Worm (Caenorhabditis elegans) whole organism, early embryonic: Measurements from ENCODE around the gene rps-11.
A peak's percentile ranks its signal among the peaks of the same experiment; 100 is the strongest.

Source experiments
- B0310.2 ChIP-seq: sonication (generic microtip); optimal IDR thresholded peaks from 2 replicates; lab custom pipeline; 2016; ENCODE audit warnings: mild to moderate bottlenecking, missing genetic modification characterization, missing compliant biosample characterization
- F13C5.2 ChIP-seq: sonication (generic microtip); optimal IDR thresholded peaks from 2 replicates; lab custom pipeline; 2017; ENCODE audit warnings: mild to moderate bottlenecking, missing genetic modification characterization, inconsistent platforms, missing compliant biosample characterization
- aly-1 ChIP-seq: sonication (generic microtip); optimal IDR thresholded peaks from 2 replicates; lab custom pipeline; 2016; ENCODE audit warnings: missing genetic modification characterization, missing compliant biosample characterization
- ama-1 ChIP-seq: fragments of 150-350 bp; optimal IDR thresholded peaks from 2 replicates; lab custom pipeline; 2014
- ceh-13 ChIP-seq: fragments of 200-800 bp; sonication (Bioruptor generic); optimal IDR thresholded peaks from 2 replicates; lab custom pipeline; 2018; ENCODE audit warnings: mild to moderate bottlenecking, missing genetic modification characterization, missing compliant biosample characterization
- ceh-36 ChIP-seq: sonication (generic microtip); optimal IDR thresholded peaks from 2 replicates; lab custom pipeline; 2016; ENCODE audit warnings: missing genetic modification characterization, inconsistent platforms, missing compliant biosample characterization
- ets-7 ChIP-seq: sonication (generic microtip); optimal IDR thresholded peaks from 2 replicates; lab custom pipeline; 2016; ENCODE audit warnings: missing genotype, missing genetic modification characterization, missing compliant biosample characterization
- flt-1 ChIP-seq: fragments of 200-800 bp; sonication (Bioruptor generic); IDR thresholded peaks from 2 replicates; pipeline ENCODE4 v1.3.6; 2022; ENCODE audit warnings: missing genetic modification characterization, missing compliant biosample characterization
- hmbx-1 ChIP-seq: sonication (generic microtip); optimal IDR thresholded peaks from 2 replicates; lab custom pipeline; 2016; ENCODE audit warnings: mild to moderate bottlenecking, missing genetic modification characterization, missing compliant biosample characterization
- hmg-4 ChIP-seq: fragments of 200-800 bp; sonication (Bioruptor generic); optimal IDR thresholded peaks from 2 replicates; lab custom pipeline; 2018; ENCODE audit warnings: mild to moderate bottlenecking, missing genetic modification characterization, missing compliant biosample characterization
- hnd-1 ChIP-seq: sonication (generic microtip); optimal IDR thresholded peaks from 2 replicates; lab custom pipeline; 2016; ENCODE audit warnings: missing genetic modification characterization, missing compliant biosample characterization
- pes-1 ChIP-seq: fragments of 200-800 bp; sonication (Bioruptor generic); IDR thresholded peaks from 2 replicates; pipeline ENCODE4 v1.3.6; 2022; ENCODE audit warnings: missing genetic modification reagents, missing genetic modification characterization, missing compliant biosample characterization
- scrt-1 ChIP-seq: fragments of 200-800 bp; sonication (Bioruptor generic); IDR thresholded peaks from 2 replicates; pipeline ENCODE4 v1.3.6; 2022; ENCODE audit warnings: missing genetic modification characterization, missing compliant biosample characterization
- sea-1 ChIP-seq: fragments of 200-800 bp; sonication (Bioruptor generic); conservative IDR thresholded peaks from 2 replicates; pipeline ENCODE4 v1.3.6; 2022; ENCODE audit warnings: missing genetic modification characterization, missing compliant biosample characterization
- tbx-11 ChIP-seq: fragments of 200-800 bp; sonication (Bioruptor generic); IDR thresholded peaks from 2 replicates; pipeline ENCODE4 v1.3.6; 2022; ENCODE audit warnings: missing genetic modification characterization, missing compliant biosample characterization
- tbx-37 ChIP-seq: fragments of 200-800 bp; sonication (Bioruptor generic); conservative IDR thresholded peaks from 2 replicates; pipeline ENCODE4 v1.3.6; 2022; ENCODE audit warnings: missing genetic modification reagents, missing genetic modification characterization, missing compliant biosample characterization
- tra-4 ChIP-seq: sonication (generic microtip); optimal IDR thresholded peaks from 2 replicates; lab custom pipeline; 2017; ENCODE audit warnings: missing genetic modification characterization, missing compliant biosample characterization

Gene rps-11

ce11 chrIV:11592820-11593219, 9.6 kb upstream of the rps-11 start:
- TF ChIP-seq aly-1 (tag; lab: Kevin White, UChicago) (no peak), tbx-37 (GFP tag; lab: Robert Waterston, UW) (peak; percentile 73; the same call in 1 of the 2 replicates), pes-1 (GFP tag; lab: Robert Waterston, UW) (0 out of 2 replicates have a peak, but pooled peaks have one; percentile 28), sea-1 (no peak), hmbx-1 (tag; lab: Kevin White, UChicago) (no peak)

ce11 chrIV:11593415-11594190, 8.8 kb upstream of the rps-11 start, which contains the start of gene F40F11.3:
Gene F40F11.3, minus strand, starts transcription at chrIV:11594003.
- TF ChIP-seq F13C5.2 (tag; lab: Kevin White, UChicago) (peak; percentile 64), hmg-4 (GFP tag; lab: Kevin White, UChicago) (peak; percentile 38), tbx-11 (GFP tag; lab: Robert Waterston, UW) (0 out of 2 replicates have a peak, but pooled peaks have one; percentile 14), B0310.2 (no peak), ama-1 (lab: Kevin White, UChicago) (no peak)

ce11 chrIV:11594191-11594673, 8.2 kb upstream of the rps-11 start, which contains the start of gene mig-38:
Gene mig-38, plus strand, starts transcription at chrIV:11594244.
- peak; percentile 45 for TF ChIP-seq hmg-4 (GFP tag; lab: Kevin White, UChicago)
- TF ChIP-seq sea-1: peak; percentile 48; the same call in 1 of the 2 replicates
- TF ChIP-seq hmbx-1 (tag; lab: Kevin White, UChicago): no peak
- TF ChIP-seq tbx-37 (GFP tag; lab: Robert Waterston, UW): no peak
- TF ChIP-seq aly-1 (tag; lab: Kevin White, UChicago): no peak
- no peak for TF ChIP-seq tra-4 (tag; lab: Kevin White, UChicago)

- TF ChIP-seq tbx-11 (GFP tag; lab: Robert Waterston, UW): no peak
- no peak for TF ChIP-seq sea-1
- no peak for TF ChIP-seq ceh-13 (GFP tag; lab: Kevin White, UChicago)
- no peak for TF ChIP-seq tbx-37 (GFP tag; lab: Robert Waterston, UW)
- no peak for TF ChIP-seq ama-1 (lab: Kevin White, UChicago)
- no peak for TF ChIP-seq pes-1 (GFP tag; lab: Robert Waterston, UW)
- TF ChIP-seq ets-7 (tag; lab: Kevin White, UChicago): no peak
- no peak for TF ChIP-seq tra-4 (tag; lab: Kevin White, UChicago)
- no peak for TF ChIP-seq hmg-4 (GFP tag; lab: Kevin White, UChicago)
- no peak for TF ChIP-seq aly-1 (tag; lab: Kevin White, UChicago)
- TF ChIP-seq hmbx-1 (tag; lab: Kevin White, UChicago): no peak
These were observed 5.4 kb upstream of the rps-11 start for ce11 chrIV:11597079-11597478.

ce11 chrIV:11599717-11600116, 2.7 kb upstream of the rps-11 start:
- no peak for TF ChIP-seq hnd-1 (tag; lab: Kevin White, UChicago)
- TF ChIP-seq scrt-1: no peak
- TF ChIP-seq tbx-11 (GFP tag; lab: Robert Waterston, UW): no peak
- TF ChIP-seq ets-7 (tag; lab: Kevin White, UChicago): no peak
- no peak for TF ChIP-seq tra-4 (tag; lab: Kevin White, UChicago)
- TF ChIP-seq ceh-13 (GFP tag; lab: Kevin White, UChicago): no peak
- no peak for TF ChIP-seq sea-1
- no peak for TF ChIP-seq tbx-37 (GFP tag; lab: Robert Waterston, UW)
- no peak for TF ChIP-seq B0310.2
- no peak for TF ChIP-seq F13C5.2 (tag; lab: Kevin White, UChicago)
- TF ChIP-seq hmbx-1 (tag; lab: Kevin White, UChicago): no peak
- TF ChIP-seq pes-1 (GFP tag; lab: Robert Waterston, UW): no peak
- no peak for TF ChIP-seq hmg-4 (GFP tag; lab: Kevin White, UChicago)
- TF ChIP-seq aly-1 (tag; lab: Kevin White, UChicago): no peak
- TF ChIP-seq ama-1 (lab: Kevin White, UChicago): no peak
- no peak for TF ChIP-seq ceh-36 (tag; lab: Kevin White, UChicago)
- no peak for TF ChIP-seq flt-1 (GFP tag; lab: Robert Waterston, UW)

ce11 chrIV:11601721-11602405, 578 bp upstream of the rps-11 start:
- peak; percentile 23 for TF ChIP-seq hmg-4 (GFP tag; lab: Kevin White, UChicago)
- peak; percentile 13 for TF ChIP-seq hnd-1 (tag; lab: Kevin White, UChicago)
- TF ChIP-seq F13C5.2 (tag; lab: Kevin White, UChicago): peak; percentile 72
- peak; percentile 79 for TF ChIP-seq B0310.2
- TF ChIP-seq sea-1: no peak
- no peak; the same call in 1 of the 2 replicates for TF ChIP-seq scrt-1
- TF ChIP-seq ceh-36 (tag; lab: Kevin White, UChicago): peak; percentile 11
- peak; percentile 41 for TF ChIP-seq tra-4 (tag; lab: Kevin White, UChicago)
- TF ChIP-seq tbx-37 (GFP tag; lab: Robert Waterston, UW): peak; percentile 30
- no peak for TF ChIP-seq ets-7 (tag; lab: Kevin White, UChicago)
- TF ChIP-seq hmbx-1 (tag; lab: Kevin White, UChicago): peak; percentile 14
- 0 out of 2 replicates have a peak, but pooled peaks have one; percentile 12 for TF ChIP-seq flt-1 (GFP tag; lab: Robert Waterston, UW)
- TF ChIP-seq aly-1 (tag; lab: Kevin White, UChicago): no peak
- TF ChIP-seq ceh-13 (GFP tag; lab: Kevin White, UChicago): no peak
- TF ChIP-seq ama-1 (lab: Kevin White, UChicago): peak; percentile 71
- no peak for TF ChIP-seq tbx-11 (GFP tag; lab: Robert Waterston, UW)
- peak; percentile 38; the same call in 1 of the 2 replicates for TF ChIP-seq pes-1 (GFP tag; lab: Robert Waterston, UW)
